Fruit fly (Drosophila melanogaster) S2 (cell line): ENCODE measurements around the gene CG9281.

Source experiments
- CG8478 ChIP-seq: fragments of >200 bp; optimal IDR thresholded peaks from 2 replicates; lab custom pipeline; 2018
- CTCF ChIP-seq, 2 experiments: fragments of >200 bp; optimal IDR thresholded peaks; 2 replicates each; lab custom pipeline; 2018

DNA sequence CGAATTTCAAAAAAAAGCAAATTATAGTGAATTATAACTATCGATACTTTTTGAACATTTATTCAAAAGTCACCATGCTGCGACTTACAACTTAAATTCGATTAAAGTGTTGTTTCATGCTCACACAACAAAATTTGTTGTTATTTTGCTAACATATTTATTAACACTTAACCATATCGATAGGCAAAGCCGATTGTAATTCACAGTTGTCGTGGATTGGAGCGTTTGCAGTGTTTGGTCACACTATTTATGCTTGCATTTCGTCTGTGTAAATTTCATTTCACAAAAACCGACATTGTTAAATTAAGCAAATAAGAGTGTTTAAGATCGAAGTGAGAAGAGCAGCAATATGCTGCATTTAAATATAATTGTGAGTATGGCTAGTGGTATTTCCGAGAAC, 2.1 kb upstream of the CG9281 start, which contains the start of gene HUWE1:
- no peak for TF ChIP-seq CG8478
- no peak for TF ChIP-seq CTCF (optimal IDR thresholded peaks at IDR 0.05; lab: Kevin White, UChicago)
